Worm (Caenorhabditis elegans) whole organism, young adult: Measurements from ENCODE around the gene degt-1.

ENCODE experiments used
- B0019.2 ChIP-seq: fragments of 200-800 bp; sonication (Bioruptor generic); conservative IDR thresholded peaks from 2 replicates; pipeline ENCODE4 v1.3.6; 2022; ENCODE audit warnings: missing genetic modification reagents, missing genetic modification characterization, missing compliant biosample characterization
- C06A6.2 ChIP-seq: fragments of 200-800 bp; sonication (Bioruptor generic); conservative IDR thresholded peaks from 2 replicates; pipeline ENCODE4 v1.3.6; 2022; ENCODE audit warnings: missing genetic modification characterization, missing compliant biosample characterization
- D2030.7 ChIP-seq: fragments of 200-800 bp; sonication (Bioruptor generic); IDR thresholded peaks from 2 replicates; pipeline ENCODE4 v1.3.6; 2022; ENCODE audit warnings: missing genetic modification reagents, missing genetic modification characterization, missing compliant biosample characterization
- F22D6.2 ChIP-seq: sonication (generic microtip); optimal IDR thresholded peaks from 2 replicates; lab custom pipeline; 2016; ENCODE audit warnings: mild to moderate bottlenecking, missing genetic modification characterization, missing compliant biosample characterization
- F23B12.7 ChIP-seq: sonication (generic microtip); optimal IDR thresholded peaks from 2 replicates; lab custom pipeline; 2017; ENCODE audit warnings: missing genetic modification characterization, mild to moderate bottlenecking, missing compliant biosample characterization, antibody characterized with exemption, moderate library complexity; ENCODE audit not compliant: insufficient read depth
- F37B4.10 ChIP-seq: fragments of 200-800 bp; sonication (Bioruptor generic); IDR thresholded peaks from 2 replicates; pipeline ENCODE4 v1.3.6; 2022; ENCODE audit warnings: missing genetic modification characterization, missing compliant biosample characterization
- F57A8.1 ChIP-seq: fragments of 200-800 bp; sonication (Bioruptor generic); optimal IDR thresholded peaks from 2 replicates; lab custom pipeline; 2018; ENCODE audit warnings: mild to moderate bottlenecking, missing genetic modification characterization, moderate library complexity, missing compliant biosample characterization
- F57C9.4 ChIP-seq: sonication (generic microtip); optimal IDR thresholded peaks from 2 replicates; lab custom pipeline; 2017; ENCODE audit warnings: mild to moderate bottlenecking, missing genetic modification characterization, missing compliant biosample characterization
- K12H6.12 ChIP-seq: fragments of 200-800 bp; sonication (Bioruptor generic); optimal IDR thresholded peaks from 2 replicates; lab custom pipeline; 2018; ENCODE audit warnings: mild to moderate bottlenecking, missing genetic modification characterization, missing compliant biosample characterization
- T26A5.8 ChIP-seq: sonication (generic microtip); optimal IDR thresholded peaks from 2 replicates; lab custom pipeline; 2016; ENCODE audit warnings: missing genetic modification characterization, missing compliant biosample characterization
- Y53F4B.3 ChIP-seq: fragments of 200-800 bp; sonication (Bioruptor generic); IDR thresholded peaks from 2 replicates; pipeline ENCODE4 v1.3.6; 2022; ENCODE audit warnings: missing genetic modification reagents, missing genetic modification characterization, missing compliant biosample characterization
- Y95B8A.8 ChIP-seq: fragments of 200-800 bp; sonication (Bioruptor generic); IDR thresholded peaks from 2 replicates; pipeline ENCODE4 v1.3.6; 2022; ENCODE audit warnings: missing genetic modification reagents, missing genetic modification characterization, missing compliant biosample characterization
- ama-1 ChIP-seq, 3 experiments: fragments of 150-350 bp in 1 of 3; sonication (generic microtip) in 2 of 3; optimal IDR thresholded peaks; 2 replicates each; lab custom pipeline; 2014 to 2018; ENCODE audit warnings: missing biosample characterization in 2 of 3, missing genetic modification characterization in 2 of 3, missing genetic modification reagents in 2 of 3
- attf-3 ChIP-seq: fragments of 200-800 bp; sonication (Bioruptor generic); conservative IDR thresholded peaks from 2 replicates; pipeline ENCODE4 v1.3.6; 2022; ENCODE audit warnings: missing genetic modification reagents, missing genetic modification characterization, missing compliant biosample characterization
- ccch-3 ChIP-seq: fragments of 200-800 bp; sonication (Bioruptor generic); optimal IDR thresholded peaks from 2 replicates; lab custom pipeline; 2018; ENCODE audit warnings: mild to moderate bottlenecking, missing genetic modification characterization, missing compliant biosample characterization
- cebp-1 ChIP-seq, 2 experiments: fragments of 200-800 bp in 1 of 2; sonication (Bioruptor generic) in 1 of 2; sonication (generic microtip) in 1 of 2; IDR thresholded peaks in 1 of 2; optimal IDR thresholded peaks in 1 of 2; 2 replicates each; pipeline versions ENCODE4 v1.3.6 to Lab custom; 2017 to 2022; ENCODE audit warnings: missing compliant biosample characterization in 2 of 2, missing genetic modification characterization in 2 of 2, mild to moderate bottlenecking in 1 of 2, missing genetic modification reagents in 1 of 2, moderate library complexity in 1 of 2
- ceh-27 ChIP-seq: fragments of 200-800 bp; sonication (Bioruptor generic); optimal IDR thresholded peaks from 2 replicates; lab custom pipeline; 2018; ENCODE audit warnings: mild to moderate bottlenecking, missing genetic modification characterization, moderate library complexity, missing compliant biosample characterization
- die-1 ChIP-seq: sonication (generic microtip); optimal IDR thresholded peaks from 2 replicates; lab custom pipeline; 2016; ENCODE audit warnings: missing genotype, mild to moderate bottlenecking, missing genetic modification characterization, missing compliant biosample characterization
- dox-1 ChIP-seq: fragments of 200-800 bp; sonication (Bioruptor generic); IDR thresholded peaks from 2 replicates; pipeline ENCODE4 v1.3.6; 2022; ENCODE audit warnings: missing genetic modification reagents, missing genetic modification characterization, missing compliant biosample characterization
- dpff-1 ChIP-seq: sonication (generic microtip); optimal IDR thresholded peaks from 2 replicates; lab custom pipeline; 2017; ENCODE audit warnings: mild to moderate bottlenecking, missing genetic modification characterization, missing compliant biosample characterization
- dpl-1 ChIP-seq: fragments of 150-350 bp; optimal IDR thresholded peaks from 2 replicates; lab custom pipeline; 2014; ENCODE audit warnings: missing biosample characterization, missing genetic modification reagents, missing genetic modification characterization
- egl-18 ChIP-seq: fragments of 200-800 bp; sonication (Bioruptor generic); IDR thresholded peaks from 2 replicates; pipeline ENCODE4 v1.3.6; 2022; ENCODE audit warnings: missing genetic modification reagents, missing genetic modification characterization, missing compliant biosample characterization
- ekl-4 ChIP-seq: fragments of 200-800 bp; sonication (Bioruptor generic); IDR thresholded peaks from 2 replicates; pipeline ENCODE4 v1.3.6; 2022; ENCODE audit warnings: missing genetic modification reagents, missing genetic modification characterization, missing compliant biosample characterization
- fkh-3 ChIP-seq: sonication (generic microtip); optimal IDR thresholded peaks from 2 replicates; lab custom pipeline; 2016; ENCODE audit warnings: mild to moderate bottlenecking, missing genetic modification characterization, missing compliant biosample characterization
- hmg-20 ChIP-seq: fragments of 200-800 bp; sonication (Bioruptor generic); IDR thresholded peaks from 2 replicates; pipeline ENCODE4 v1.3.6; 2022; ENCODE audit warnings: missing genetic modification reagents, missing genetic modification characterization, missing compliant biosample characterization
- hrde-1 ChIP-seq: sonication (generic microtip); optimal IDR thresholded peaks from 2 replicates; lab custom pipeline; 2016; ENCODE audit warnings: missing genetic modification characterization, mild to moderate bottlenecking, missing compliant biosample characterization, moderate library complexity, missing genotype, missing genetic modification reagents, borderline replicate concordance
- let-607 ChIP-seq, 2 experiments: fragments of 200-800 bp in 1 of 2; sonication (Bioruptor generic) in 1 of 2; sonication (generic microtip) in 1 of 2; optimal IDR thresholded peaks; 2 replicates each; lab custom pipeline; 2016 to 2018; ENCODE audit warnings: mild to moderate bottlenecking in 2 of 2, missing compliant biosample characterization in 2 of 2, missing genetic modification characterization in 2 of 2, moderate library complexity in 2 of 2, missing genotype in 1 of 2
- lin-26 ChIP-seq: fragments of 200-800 bp; sonication (Bioruptor generic); IDR thresholded peaks from 2 replicates; pipeline ENCODE4 v1.3.6; 2022; ENCODE audit warnings: missing genetic modification reagents, missing genetic modification characterization, missing compliant biosample characterization
- lin-40 ChIP-seq: sonication (generic microtip); optimal IDR thresholded peaks from 2 replicates; lab custom pipeline; 2016; ENCODE audit warnings: missing genetic modification characterization, mild to moderate bottlenecking, missing compliant biosample characterization, missing genotype, missing genetic modification reagents
- lir-1 ChIP-seq: fragments of 200-800 bp; sonication (Bioruptor generic); conservative IDR thresholded peaks from 2 replicates; pipeline ENCODE4 v1.3.6; 2022; ENCODE audit warnings: missing genetic modification reagents, missing genetic modification characterization, missing compliant biosample characterization
- lsl-1 ChIP-seq: fragments of 200-800 bp; sonication (Bioruptor generic); optimal IDR thresholded peaks from 2 replicates; lab custom pipeline; 2018; ENCODE audit warnings: mild to moderate bottlenecking, missing genetic modification characterization, moderate library complexity, missing compliant biosample characterization
- madf-10 ChIP-seq: sonication (generic microtip); optimal IDR thresholded peaks from 2 replicates; lab custom pipeline; 2016; ENCODE audit warnings: mild to moderate bottlenecking, missing genetic modification characterization, missing compliant biosample characterization
- mel-28 ChIP-seq: sonication (generic microtip); optimal IDR thresholded peaks from 2 replicates; lab custom pipeline; 2016; ENCODE audit warnings: borderline replicate concordance, mild to moderate bottlenecking, missing genetic modification characterization, missing compliant biosample characterization
- mes-4 ChIP-seq: sonication (generic microtip); optimal IDR thresholded peaks from 2 replicates; lab custom pipeline; 2016; ENCODE audit warnings: missing genotype, missing genetic modification characterization, missing compliant biosample characterization
- nfya-1 ChIP-seq: sonication (generic microtip); optimal IDR thresholded peaks from 2 replicates; lab custom pipeline; 2017; ENCODE audit warnings: antibody characterized with exemption, missing compliant biosample characterization, missing genetic modification characterization, borderline replicate concordance; ENCODE audit not compliant: insufficient read depth
- nfya-2 ChIP-seq: fragments of 200-800 bp; sonication (Bioruptor generic); IDR thresholded peaks from 2 replicates; pipeline ENCODE4 v1.3.6; 2022; ENCODE audit warnings: missing genetic modification reagents, missing genetic modification characterization, missing compliant biosample characterization
- nhr-120 ChIP-seq: fragments of 200-800 bp; sonication (Bioruptor generic); IDR thresholded peaks from 2 replicates; pipeline ENCODE4 v1.3.6; 2022; ENCODE audit warnings: missing genetic modification characterization, missing compliant biosample characterization
- nhr-179 ChIP-seq: sonication (generic microtip); optimal IDR thresholded peaks from 2 replicates; lab custom pipeline; 2016; ENCODE audit warnings: mild to moderate bottlenecking, missing genetic modification characterization, missing compliant biosample characterization
- nhr-80 ChIP-seq: sonication (generic microtip); optimal IDR thresholded peaks from 2 replicates; lab custom pipeline; 2016; ENCODE audit warnings: missing genetic modification characterization, missing compliant biosample characterization
- nhr-90 ChIP-seq: sonication (generic microtip); optimal IDR thresholded peaks from 2 replicates; lab custom pipeline; 2016; ENCODE audit warnings: missing genotype, mild to moderate bottlenecking, missing genetic modification characterization, missing compliant biosample characterization
- pha-4 ChIP-seq: fragments of 150-350 bp; sonication (generic microtip); optimal IDR thresholded peaks from 2 replicates; lab custom pipeline; 2014; ENCODE audit warnings: missing biosample characterization, missing genetic modification reagents, missing genetic modification characterization
- repo-1 ChIP-seq: sonication (generic microtip); optimal IDR thresholded peaks from 2 replicates; lab custom pipeline; 2017; ENCODE audit warnings: mild to moderate bottlenecking, missing genetic modification characterization, missing compliant biosample characterization
- sdz-38 ChIP-seq: sonication (generic microtip); optimal IDR thresholded peaks from 2 replicates; lab custom pipeline; 2016; ENCODE audit warnings: missing genotype, missing genetic modification characterization, missing compliant biosample characterization
- somi-1 ChIP-seq: fragments of 200-800 bp; sonication (Bioruptor generic); optimal IDR thresholded peaks from 2 replicates; lab custom pipeline; 2018; ENCODE audit warnings: mild to moderate bottlenecking, missing genetic modification characterization, missing compliant biosample characterization
- sptf-2 ChIP-seq: fragments of 200-800 bp; sonication (Bioruptor generic); optimal IDR thresholded peaks from 2 replicates; lab custom pipeline; 2018; ENCODE audit warnings: mild to moderate bottlenecking, missing genetic modification characterization, missing compliant biosample characterization
- unc-62 ChIP-seq: fragments of 150-350 bp; optimal IDR thresholded peaks from 2 replicates; lab custom pipeline; 2014; ENCODE audit warnings: missing biosample characterization, missing genetic modification reagents, missing genetic modification characterization
- xnd-1 ChIP-seq: sonication (generic microtip); optimal IDR thresholded peaks from 2 replicates; lab custom pipeline; 2016; ENCODE audit warnings: missing genotype, missing genetic modification reagents, missing genetic modification characterization, missing compliant biosample characterization
- ztf-25 ChIP-seq: fragments of 200-800 bp; sonication (Bioruptor generic); IDR thresholded peaks from 2 replicates; pipeline ENCODE4 v1.3.6; 2022; ENCODE audit warnings: missing genetic modification reagents, missing genetic modification characterization, missing compliant biosample characterization

Gene degt-1

DNA sequence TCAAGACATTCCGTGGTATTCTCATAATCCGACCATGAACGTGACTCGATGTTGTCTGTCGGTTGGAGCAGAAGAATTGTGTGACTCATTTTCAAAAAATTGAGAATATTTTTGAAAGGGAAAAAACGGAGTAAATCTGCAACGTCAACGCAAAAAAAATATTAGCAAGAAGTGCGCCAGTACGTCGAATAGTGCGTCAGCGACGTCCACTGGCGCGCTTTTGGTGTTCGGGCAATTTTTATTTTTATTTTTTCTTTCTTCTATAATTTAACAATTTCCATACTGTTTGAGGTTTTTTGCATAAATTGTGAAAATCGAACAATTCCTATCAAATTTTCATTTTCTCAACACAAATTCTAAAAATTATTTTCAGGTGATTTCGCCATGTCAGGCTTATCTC, 38.8 kb downstream of the degt-1 start, which contains the start of the genes erh-1 and lpd-9 (continued):
- TF ChIP-seq ama-1 (optimal IDR thresholded peaks at IDR 0.05; lab: Kevin White, UChicago) (no peak), ama-1 (GFP tag; optimal IDR thresholded peaks at IDR 0.05; lab: Kevin White, UChicago) (no peak), cebp-1 (GFP tag; IDR thresholded peaks at IDR 0.05; lab: Robert Waterston, UW) (no peak), cebp-1 (tag; optimal IDR thresholded peaks at IDR 0.05; lab: Kevin White, UChicago) (no peak), lin-26 (GFP tag; lab: Robert Waterston, UW) (no peak), egl-18 (GFP tag; lab: Robert Waterston, UW) (no peak), die-1 (tag; lab: Kevin White, UChicago) (no peak), F57C9.4 (tag; lab: Kevin White, UChicago) (no peak), nhr-90 (no peak), F22D6.2 (peak; percentile 34), dpl-1 (GFP tag; lab: Kevin White, UChicago) (no peak), F57A8.1 (GFP tag; lab: Kevin White, UChicago) (no peak), somi-1 (GFP tag; lab: Kevin White, UChicago) (no peak), hrde-1 (peak; percentile 1), dpff-1 (tag; lab: Kevin White, UChicago) (no peak), nfya-2 (GFP tag; lab: Robert Waterston, UW) (no peak), fkh-3 (tag; lab: Kevin White, UChicago) (no peak), mes-4 (tag; lab: Kevin White, UChicago) (no peak), nhr-80 (tag; lab: Kevin White, UChicago) (peak; percentile 46), let-607 (tag; optimal IDR thresholded peaks at IDR 0.05; lab: Kevin White, UChicago) (peak; percentile 38 to 78), dox-1 (GFP tag; lab: Robert Waterston, UW) (peak; percentile 83; the same call in 1 of the 2 replicates), pha-4 (tag; lab: Kevin White, UChicago) (no peak), F37B4.10 (GFP tag; lab: Robert Waterston, UW) (no peak), ekl-4 (peak; percentile 84), ccch-3 (no peak), unc-62 (no peak), sptf-2 (GFP tag; lab: Kevin White, UChicago) (no peak), ceh-27 (GFP tag; lab: Kevin White, UChicago) (peak; percentile 7), Y53F4B.3 (GFP tag; lab: Robert Waterston, UW) (no peak), D2030.7 (GFP tag; lab: Robert Waterston, UW) (peak; percentile 43; the same call in 1 of the 2 replicates), lsl-1 (GFP tag; lab: Kevin White, UChicago) (peak; percentile 60), F23B12.7 (tag; lab: Kevin White, UChicago) (peak; percentile 13), B0019.2 (GFP tag; lab: Robert Waterston, UW) (no peak), mel-28 (tag; lab: Kevin White, UChicago) (no peak), attf-3 (peak; percentile 44; the same call in 1 of the 2 replicates), C06A6.2 (GFP tag; lab: Robert Waterston, UW) (no peak), repo-1 (peak; percentile 70), lir-1 (GFP tag; lab: Robert Waterston, UW) (0 out of 2 replicates have a peak, but pooled peaks have one; percentile 54), sdz-38 (tag; lab: Kevin White, UChicago) (no peak), hmg-20 (GFP tag; lab: Robert Waterston, UW) (peak; percentile 48; the same call in 1 of the 2 replicates), nfya-1 (tag; lab: Kevin White, UChicago) (no peak), Y95B8A.8 (no peak), ztf-25 (GFP tag; lab: Robert Waterston, UW) (no peak), nhr-179 (no peak), madf-10 (tag; lab: Kevin White, UChicago) (no peak), nhr-120 (no peak), xnd-1 (tag; lab: Kevin White, UChicago) (peak; percentile 41), lin-40 (tag; lab: Kevin White, UChicago) (peak; percentile 81), K12H6.12 (tag; lab: Kevin White, UChicago) (no peak), T26A5.8 (tag; lab: Kevin White, UChicago) (no peak)
